Worm (Caenorhabditis elegans) whole organism, late embryonic: ENCODE data around the gene F56A11.4.
A peak's percentile ranks its signal among the peaks of the same experiment; 100 is the strongest.

Experiments
- C08G9.2 ChIP-seq: sonication (generic microtip); optimal IDR thresholded peaks from 2 replicates; lab custom pipeline; 2016; ENCODE audit warnings: mild to moderate bottlenecking, missing genetic modification characterization, moderate library complexity, missing compliant biosample characterization
- C38D4.7 ChIP-seq: fragments of 200-800 bp; sonication (Bioruptor generic); optimal IDR thresholded peaks from 2 replicates; lab custom pipeline; 2018; ENCODE audit warnings: mild to moderate bottlenecking, missing genetic modification characterization, moderate library complexity, missing compliant biosample characterization
- K09A11.1 ChIP-seq: sonication (generic microtip); optimal IDR thresholded peaks from 2 replicates; lab custom pipeline; 2017; ENCODE audit warnings: antibody characterized with exemption, mild to moderate bottlenecking, missing genetic modification characterization, missing compliant biosample characterization; ENCODE audit not compliant: insufficient read depth
- Y22D7AL.16 ChIP-seq: sonication (generic microtip); optimal IDR thresholded peaks from 2 replicates; lab custom pipeline; 2016; ENCODE audit warnings: missing genetic modification characterization, missing compliant biosample characterization
- ama-1 ChIP-seq: fragments of 150-350 bp; optimal IDR thresholded peaks from 2 replicates; lab custom pipeline; 2014
- ceh-18 ChIP-seq: sonication (generic microtip); optimal IDR thresholded peaks from 2 replicates; lab custom pipeline; 2016; ENCODE audit warnings: missing genetic modification characterization, missing compliant biosample characterization
- ceh-19 ChIP-seq: fragments of 200-800 bp; sonication (Bioruptor generic); optimal IDR thresholded peaks from 2 replicates; lab custom pipeline; 2018; ENCODE audit warnings: mild to moderate bottlenecking, missing genetic modification characterization, missing compliant biosample characterization
- ceh-2 ChIP-seq: sonication (generic microtip); optimal IDR thresholded peaks from 2 replicates; lab custom pipeline; 2016; ENCODE audit warnings: missing genotype, missing genetic modification characterization, missing compliant biosample characterization
- ceh-22 ChIP-seq: sonication (generic microtip); optimal IDR thresholded peaks from 2 replicates; lab custom pipeline; 2017; ENCODE audit warnings: missing biosample characterization, missing genetic modification characterization
- ceh-31 ChIP-seq: sonication (generic microtip); optimal IDR thresholded peaks from 2 replicates; lab custom pipeline; 2016; ENCODE audit warnings: missing genetic modification characterization, missing compliant biosample characterization
- ceh-45 ChIP-seq: fragments of 200-800 bp; sonication (Bioruptor generic); IDR thresholded peaks from 2 replicates; pipeline ENCODE4 v1.3.6; 2022; ENCODE audit warnings: missing genetic modification reagents, missing genetic modification characterization, missing compliant biosample characterization
- ceh-48 ChIP-seq: sonication (generic microtip); optimal IDR thresholded peaks from 2 replicates; lab custom pipeline; 2016; ENCODE audit warnings: missing genetic modification characterization, inconsistent platforms, missing compliant biosample characterization
- dmd-4 ChIP-seq: sonication (generic microtip); optimal IDR thresholded peaks from 2 replicates; lab custom pipeline; 2016; ENCODE audit warnings: borderline replicate concordance, missing genetic modification characterization, missing compliant biosample characterization
- elt-2 ChIP-seq: sonication (generic microtip); optimal IDR thresholded peaks from 2 replicates; lab custom pipeline; 2016; ENCODE audit warnings: missing genetic modification reagents, missing genetic modification characterization, missing compliant biosample characterization
- fax-1 ChIP-seq: sonication (generic microtip); optimal IDR thresholded peaks from 2 replicates; lab custom pipeline; 2016; ENCODE audit warnings: missing genotype, missing genetic modification characterization, missing compliant biosample characterization
- fkh-10 ChIP-seq: fragments of 150-350 bp; optimal IDR thresholded peaks from 2 replicates; lab custom pipeline; 2014; ENCODE audit warnings: missing biosample characterization, missing genetic modification reagents, missing genetic modification characterization
- gmeb-2 ChIP-seq: sonication (generic microtip); optimal IDR thresholded peaks from 2 replicates; lab custom pipeline; 2016; ENCODE audit warnings: missing genetic modification characterization, inconsistent platforms, missing compliant biosample characterization
- hlh-13 ChIP-seq: fragments of 200-800 bp; sonication (Bioruptor generic); optimal IDR thresholded peaks from 2 replicates; lab custom pipeline; 2018; ENCODE audit warnings: mild to moderate bottlenecking, missing genetic modification characterization, missing compliant biosample characterization
- hlh-15 ChIP-seq: sonication (generic microtip); optimal IDR thresholded peaks from 2 replicates; lab custom pipeline; 2016; ENCODE audit warnings: missing genetic modification characterization, missing compliant biosample characterization
- hlh-30 ChIP-seq: sonication (generic microtip); optimal IDR thresholded peaks from 2 replicates; lab custom pipeline; 2017; ENCODE audit warnings: antibody characterized with exemption, missing genetic modification characterization, missing compliant biosample characterization; ENCODE audit not compliant: insufficient read depth
- nfya-1 ChIP-seq: sonication (generic microtip); optimal IDR thresholded peaks from 2 replicates; lab custom pipeline; 2017; ENCODE audit warnings: missing genetic modification characterization, mild to moderate bottlenecking, missing compliant biosample characterization, antibody characterized with exemption, moderate library complexity
- nhr-232 ChIP-seq: sonication (generic microtip); optimal IDR thresholded peaks from 2 replicates; lab custom pipeline; 2016; ENCODE audit warnings: missing genetic modification characterization, missing compliant biosample characterization
- pag-3 ChIP-seq: sonication (generic microtip); optimal IDR thresholded peaks from 2 replicates; lab custom pipeline; 2016; ENCODE audit warnings: missing compliant biosample characterization, missing genetic modification characterization, borderline replicate concordance
- pat-9 ChIP-seq: fragments of 200-800 bp; sonication (Bioruptor generic); optimal IDR thresholded peaks from 2 replicates; lab custom pipeline; 2018; ENCODE audit warnings: mild to moderate bottlenecking, missing genetic modification characterization, moderate library complexity, missing compliant biosample characterization
- pax-1 ChIP-seq: fragments of 150-350 bp; optimal IDR thresholded peaks from 2 replicates; lab custom pipeline; 2014; ENCODE audit warnings: missing biosample characterization, missing genetic modification characterization
- pha-2 ChIP-seq: sonication (generic microtip); optimal IDR thresholded peaks from 2 replicates; lab custom pipeline; 2017; ENCODE audit warnings: mild to moderate bottlenecking, missing genetic modification characterization, missing compliant biosample characterization
- pha-4 ChIP-seq: fragments of 150-350 bp; optimal IDR thresholded peaks from 2 replicates; lab custom pipeline; 2018; ENCODE audit warnings: missing biosample characterization, missing genetic modification reagents, missing genetic modification characterization
- pqm-1 ChIP-seq: sonication (generic microtip); optimal IDR thresholded peaks from 2 replicates; lab custom pipeline; 2016; ENCODE audit warnings: missing genetic modification characterization, missing compliant biosample characterization
- sox-4 ChIP-seq: sonication (generic microtip); optimal IDR thresholded peaks from 2 replicates; lab custom pipeline; 2017; ENCODE audit warnings: mild to moderate bottlenecking, missing genetic modification characterization, inconsistent platforms, missing compliant biosample characterization
- syd-9 ChIP-seq: sonication (generic microtip); optimal IDR thresholded peaks from 2 replicates; lab custom pipeline; 2016; ENCODE audit warnings: mild to moderate bottlenecking, missing genetic modification characterization, moderate library complexity, missing compliant biosample characterization
- tbx-2 ChIP-seq: sonication (generic microtip); optimal IDR thresholded peaks from 2 replicates; lab custom pipeline; 2016; ENCODE audit warnings: missing genetic modification characterization, missing compliant biosample characterization
- unc-3 ChIP-seq, 2 experiments: fragments of 200-800 bp in 1 of 2; sonication (Bioruptor generic) in 1 of 2; sonication (generic microtip) in 1 of 2; conservative IDR thresholded peaks in 1 of 2; optimal IDR thresholded peaks in 1 of 2; 2 replicates each; pipeline versions ENCODE4 v1.3.6 to Lab custom; 2016 to 2022; ENCODE audit warnings: missing compliant biosample characterization in 2 of 2, missing genetic modification characterization in 2 of 2, missing genetic modification reagents in 1 of 2
- unc-86 ChIP-seq: sonication (generic microtip); optimal IDR thresholded peaks from 2 replicates; lab custom pipeline; 2016; ENCODE audit warnings: missing genetic modification characterization, missing compliant biosample characterization
- zip-5 ChIP-seq: sonication (generic microtip); optimal IDR thresholded peaks from 2 replicates; lab custom pipeline; 2016; ENCODE audit warnings: missing genetic modification characterization, missing compliant biosample characterization
- ztf-16 ChIP-seq: sonication (generic microtip); optimal IDR thresholded peaks from 2 replicates; lab custom pipeline; 2017; ENCODE audit warnings: missing genetic modification characterization, missing compliant biosample characterization

Gene F56A11.4

DNA sequence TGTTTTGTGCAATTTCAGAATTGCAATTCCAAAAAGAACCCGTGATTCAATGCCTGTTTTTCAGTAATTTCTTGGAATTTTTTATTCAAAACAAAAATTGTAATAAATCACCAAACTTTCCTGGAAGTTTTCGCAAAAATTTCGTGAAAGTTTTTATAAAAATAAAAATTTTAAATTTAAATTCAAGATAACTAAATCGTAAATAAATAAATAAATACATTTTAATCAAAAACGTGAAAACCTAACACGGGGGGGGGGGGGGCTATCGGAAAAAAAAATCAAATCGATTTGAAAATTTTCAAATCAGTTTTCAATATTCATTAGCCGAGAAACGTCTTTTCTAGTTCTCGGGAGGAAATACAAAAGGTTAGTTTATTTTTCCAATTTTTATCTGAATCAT lies 44.9 kb downstream of the F56A11.4 start, which contains the start of gene C18H7.4:
TSS of gene C18H7.4 (plus strand) at position 301 of the 400 bp plus-strand sequence.
- TF ChIP-seq C38D4.7 (no peak), gmeb-2 (no peak), pha-4 (tag; lab: Kevin White, UChicago) (no peak), zip-5 (no peak), sox-4 (tag; lab: Kevin White, UChicago) (no peak), Y22D7AL.16 (tag; lab: Kevin White, UChicago) (no peak), ceh-2 (tag; lab: Kevin White, UChicago) (no peak), ceh-45 (GFP tag; lab: Robert Waterston, UW) (no peak), ztf-16 (tag; lab: Kevin White, UChicago) (no peak), syd-9 (tag; lab: Kevin White, UChicago) (no peak), unc-3 (GFP tag; conservative IDR thresholded peaks at IDR 0.05; lab: Robert Waterston, UW) (no peak), unc-3 (tag; optimal IDR thresholded peaks at IDR 0.05; lab: Kevin White, UChicago) (no peak), pax-1 (tag; lab: Kevin White, UChicago) (no peak), fax-1 (tag; lab: Kevin White, UChicago) (no peak), pag-3 (tag; lab: Kevin White, UChicago) (no peak), hlh-15 (no peak), pqm-1 (tag; lab: Kevin White, UChicago) (no peak)

DNA sequence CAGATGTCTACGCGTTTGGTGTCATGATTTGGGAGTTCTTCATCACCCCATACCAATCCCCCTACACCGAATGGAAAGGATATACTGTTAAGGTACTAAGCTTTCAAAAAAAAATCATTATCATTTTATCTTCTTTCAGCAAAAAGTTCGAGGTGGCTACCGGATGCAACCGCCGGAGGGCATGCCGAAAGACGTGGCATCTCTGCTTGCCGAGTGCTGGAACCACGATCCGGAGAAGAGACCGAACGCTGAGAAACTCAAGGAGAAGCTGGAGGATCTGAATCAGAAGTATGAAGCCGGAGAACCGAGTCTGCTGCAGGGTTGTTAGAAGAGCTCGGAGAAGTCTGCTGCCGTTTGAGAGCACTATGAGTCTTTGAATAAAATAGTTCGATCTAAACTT lies 46.7 kb downstream of the F56A11.4 start:
- TF ChIP-seq pha-2 (tag; lab: Kevin White, UChicago) (no peak), hlh-15 (no peak), ceh-19 (GFP tag; lab: Kevin White, UChicago) (no peak), unc-86 (tag; lab: Kevin White, UChicago) (no peak), K09A11.1 (tag; lab: Kevin White, UChicago) (no peak), fkh-10 (no peak), pat-9 (tag; lab: Kevin White, UChicago) (no peak), ceh-31 (no peak), fax-1 (tag; lab: Kevin White, UChicago) (no peak), hlh-13 (GFP tag; lab: Kevin White, UChicago) (no peak), pax-1 (tag; lab: Kevin White, UChicago) (no peak), syd-9 (tag; lab: Kevin White, UChicago) (no peak), ceh-22 (tag; lab: Kevin White, UChicago) (no peak)

DNA sequence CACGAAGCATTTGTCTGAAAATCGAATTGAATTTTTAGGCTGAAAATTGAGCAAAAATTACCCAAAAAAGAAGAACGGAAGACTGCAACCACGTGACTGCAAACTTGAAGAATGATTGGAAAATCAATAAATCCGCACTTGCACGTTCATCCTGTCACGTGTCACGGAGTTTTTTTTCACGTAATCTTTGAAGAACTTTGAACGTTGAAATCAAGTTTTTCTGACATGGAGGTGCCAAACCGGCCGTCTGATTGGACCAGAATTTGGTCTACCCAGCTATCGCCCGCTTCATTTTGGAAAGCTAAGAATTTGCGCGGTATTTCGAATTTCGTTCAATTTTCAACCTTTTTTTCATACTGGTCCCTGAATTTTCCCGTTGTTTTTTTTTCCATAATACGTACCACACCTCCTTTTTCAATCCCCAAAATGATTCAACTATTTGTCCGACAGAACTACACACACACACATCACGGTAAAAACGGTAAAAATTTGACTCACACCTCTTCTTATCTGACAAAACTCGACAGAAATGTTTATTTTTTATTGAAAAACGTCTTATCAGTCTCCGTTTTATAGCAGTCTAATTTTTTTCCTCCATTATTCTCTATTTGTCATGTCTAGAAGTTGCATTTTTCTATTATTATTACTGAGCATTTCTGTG lies 48.3 kb downstream of the F56A11.4 start, which contains the start of the genes C18H7.7 and C18H7.11:
TSS of gene C18H7.7 (minus strand) at position 101 of the 661 bp plus-strand sequence.
TSS of gene C18H7.11 (plus strand) at position 611 of the 661 bp plus-strand sequence.
- TF ChIP-seq ama-1 (lab: Kevin White, UChicago): no peak
- TF ChIP-seq hlh-30 (tag; lab: Kevin White, UChicago): peak; percentile 9

DNA sequence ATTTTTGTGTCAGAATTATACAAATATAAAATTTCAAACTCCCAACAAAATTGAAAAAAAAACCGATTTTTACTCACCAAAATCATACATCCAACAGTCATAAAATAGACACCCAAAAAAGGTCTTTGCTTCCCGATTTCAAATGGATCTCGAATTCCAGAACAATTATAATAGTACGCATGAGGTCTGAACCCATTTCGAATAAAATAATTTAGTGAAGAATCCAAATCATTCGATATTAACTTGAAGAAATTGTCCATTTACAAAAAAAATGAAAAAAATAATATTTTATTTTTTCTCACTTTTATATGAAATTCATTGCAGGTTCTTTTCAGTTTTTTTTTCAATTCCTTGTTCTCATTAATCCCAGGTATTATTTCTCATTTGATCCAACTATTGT lies 53.5 kb downstream of the F56A11.4 start, which contains the start of gene srt-59:
TSS of gene srt-59 (minus strand) at position 101 of the 400 bp plus-strand sequence.
- TF ChIP-seq tbx-2 (tag; lab: Kevin White, UChicago) (no peak), ceh-18 (tag; lab: Kevin White, UChicago) (no peak), dmd-4 (no peak), ama-1 (lab: Kevin White, UChicago) (no peak), ceh-48 (tag; lab: Kevin White, UChicago) (no peak), C08G9.2 (tag; lab: Kevin White, UChicago) (no peak), nfya-1 (no peak), nhr-232 (tag; lab: Kevin White, UChicago) (no peak), elt-2 (no peak), fax-1 (tag; lab: Kevin White, UChicago) (no peak), pha-2 (tag; lab: Kevin White, UChicago) (no peak)
